Fruit fly (Drosophila melanogaster) whole organism, embryonic: ENCODE results near the gene CG13659.

Experiments used
- Antp ChIP-seq: fragments of 200-800 bp; sonication (Bioruptor generic); optimal IDR thresholded peaks from 3 replicates; lab custom pipeline; 2016; ENCODE audit warnings: missing biosample characterization, missing genetic modification characterization
- B-H1 ChIP-seq: fragments of 200-800 bp; sonication (Bioruptor generic); IDR thresholded peaks from 3 replicates; pipeline ENCODE4 v1.3.6; 2022; ENCODE audit warnings: missing biosample characterization, missing genetic modification characterization
- CG15011 ChIP-seq: fragments of 200-800 bp; sonication (Bioruptor generic); optimal IDR thresholded peaks from 3 replicates; lab custom pipeline; 2018; ENCODE audit warnings: missing biosample characterization, mild to moderate bottlenecking, missing genetic modification characterization
- CG3726 ChIP-seq: fragments of 200-800 bp; sonication (Bioruptor generic); IDR thresholded peaks from 3 replicates; pipeline ENCODE4, ENCODE4 v1.3.6; 2022; ENCODE audit warnings: missing biosample characterization, missing genetic modification characterization
- CG5180 ChIP-seq: fragments of 200-800 bp; sonication (Bioruptor generic); optimal IDR thresholded peaks from 3 replicates; lab custom pipeline; 2017; ENCODE audit warnings: missing biosample characterization, missing genetic modification characterization, mild to moderate bottlenecking, moderate library complexity, missing genetic modification reagents
- CG8281 ChIP-seq: fragments of 200-800 bp; sonication (Bioruptor generic); optimal IDR thresholded peaks from 2 replicates; lab custom pipeline; 2018; ENCODE audit warnings: missing biosample characterization, mild to moderate bottlenecking, missing genetic modification characterization, moderate library complexity
- Dbx ChIP-seq: fragments of 200-800 bp; sonication (Bioruptor generic); IDR thresholded peaks from 3 replicates; pipeline ENCODE4 v1.3.6; 2022; ENCODE audit warnings: missing biosample characterization, missing genetic modification characterization
- dan ChIP-seq: fragments of 200-800 bp; sonication (Bioruptor generic); IDR thresholded peaks from 2 replicates; pipeline ENCODE4 v1.3.6; 2022; ENCODE audit warnings: missing biosample characterization, missing genetic modification characterization
- lmd ChIP-seq: fragments of 200-800 bp; sonication (Bioruptor generic); IDR thresholded peaks from 2 replicates; pipeline ENCODE4 v1.3.6; 2022; ENCODE audit warnings: missing biosample characterization, missing genetic modification characterization
- ttk ChIP-seq: fragments of 200-800 bp; sonication (Bioruptor generic); IDR thresholded peaks from 2 replicates; pipeline ENCODE4 v2.1.2; 2022; ENCODE audit warnings: missing biosample characterization, missing genetic modification characterization

DNA sequence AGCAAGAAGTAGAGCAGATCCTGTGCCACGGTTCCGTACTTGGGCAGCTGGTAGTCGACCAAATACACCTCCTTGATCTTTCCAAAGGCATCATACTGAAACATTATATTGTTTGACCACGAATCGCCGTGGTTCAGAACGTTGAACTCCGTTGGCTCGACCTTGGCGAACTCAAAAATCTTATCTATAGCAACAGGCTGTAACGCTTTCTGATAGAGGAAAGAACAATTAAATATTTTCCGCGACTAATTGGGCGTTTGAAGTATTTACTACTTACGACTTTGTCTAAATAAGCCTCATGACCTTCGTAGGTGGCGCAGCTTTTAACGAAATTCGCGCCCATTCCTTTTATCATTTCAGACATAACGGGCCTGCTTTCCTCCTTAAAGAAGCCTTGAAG, 21.0 kb downstream of the CG13659 start:
- no peak for TF ChIP-seq CG5180
- no peak for TF ChIP-seq lmd (GFP tag; lab: Robert Waterston, UW)
- no peak for TF ChIP-seq Dbx (GFP tag; lab: Robert Waterston, UW)
- no peak for TF ChIP-seq dan
- no peak for TF ChIP-seq CG8281 (tag; lab: Kevin White, UChicago)
- no peak for TF ChIP-seq Antp (GFP tag; lab: Kevin White, UChicago)
- no peak for TF ChIP-seq CG15011 (GFP tag; lab: Kevin White, UChicago)
- TF ChIP-seq B-H1 (GFP tag; lab: Robert Waterston, UW): no peak
- no peak for TF ChIP-seq CG3726 (GFP tag; lab: Robert Waterston, UW)
- TF ChIP-seq ttk (GFP tag; lab: Robert Waterston, UW): no peak
